Worm (Caenorhabditis elegans) whole organism, L4/young adult: ENCODE results near the gene tric-1B.1.

Experiments
- W03F9.2 ChIP-seq: fragments of 150-350 bp; optimal IDR thresholded peaks from 2 replicates; lab custom pipeline; 2014; ENCODE audit warnings: missing biosample characterization, missing genetic modification characterization
- dao-5 ChIP-seq: sonication (generic microtip); optimal IDR thresholded peaks from 2 replicates; lab custom pipeline; 2016; ENCODE audit warnings: missing genotype, missing genetic modification characterization, moderate library complexity, missing compliant biosample characterization
- him-1 ChIP-seq: sonication (generic microtip); optimal IDR thresholded peaks from 2 replicates; lab custom pipeline; 2016; ENCODE audit warnings: missing genotype, missing genetic modification reagents, missing genetic modification characterization, missing compliant biosample characterization

ce11 chrII:12256528-12256927, 9.5 kb downstream of the tric-1B.1 start, which contains the start of gene parn-2:
- no peak for TF ChIP-seq him-1 (tag; lab: Kevin White, UChicago)
- TF ChIP-seq dao-5 (tag; lab: Kevin White, UChicago) = no peak
- TF ChIP-seq W03F9.2 = no peak
